Fruit fly (Drosophila melanogaster): Measurements from ENCODE around the gene mxt.

DNA sequence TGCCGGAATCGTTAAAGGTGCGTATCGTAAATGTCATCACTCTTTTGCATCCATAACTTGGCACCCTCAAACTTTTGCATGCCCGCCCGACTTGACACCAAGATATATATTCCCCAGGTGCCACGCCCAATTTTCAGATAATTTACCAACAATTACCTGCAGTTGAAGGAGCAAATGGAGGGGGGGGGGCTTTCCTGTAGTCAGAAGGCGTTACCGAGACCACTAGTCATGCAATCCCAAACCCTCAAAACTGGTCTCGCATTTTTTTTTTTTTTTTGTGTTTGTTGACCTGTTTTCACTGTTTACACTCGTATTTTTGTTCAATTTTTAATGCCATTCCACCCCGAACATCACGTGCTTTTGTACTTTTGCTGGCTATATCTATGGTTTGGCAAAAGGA is 21.4 kb downstream of the mxt start:
- TF ChIP-seq Crg-1 (GFP tag; optimal IDR thresholded peaks at IDR 0.05) (no peak), CG7101 (tag; optimal IDR thresholded peaks at IDR 0.05) (no peak), tj (GFP tag; optimal IDR thresholded peaks at IDR 0.05) (no peak)

All from whole organism, adult.